Worm (Caenorhabditis elegans) whole organism, L4 larva: ENCODE data around the gene C54D10.10.

ENCODE experiments used
- D1046.2 ChIP-seq: fragments of 200-800 bp; sonication (Bioruptor generic); IDR thresholded peaks from 2 replicates; pipeline ENCODE4 v1.3.6; 2022; ENCODE audit warnings: missing genetic modification characterization, missing compliant biosample characterization
- F44E2.7 ChIP-seq: fragments of 200-800 bp; sonication (Bioruptor generic); IDR thresholded peaks from 2 replicates; pipeline ENCODE4 v2.1.2; 2022; ENCODE audit warnings: missing genetic modification characterization, missing compliant biosample characterization
- F49E8.2 ChIP-seq: sonication (generic microtip); optimal IDR thresholded peaks from 2 replicates; lab custom pipeline; 2016; ENCODE audit warnings: missing compliant biosample characterization, mild to moderate bottlenecking, missing genetic modification characterization, borderline replicate concordance
- Y75B8A.6 ChIP-seq: fragments of 200-800 bp; sonication (Bioruptor generic); IDR thresholded peaks from 2 replicates; pipeline ENCODE4 v1.3.6; 2022; ENCODE audit warnings: missing genetic modification reagents, missing genetic modification characterization, missing compliant biosample characterization
- ZK337.2 ChIP-seq: fragments of 200-800 bp; sonication (Bioruptor generic); IDR thresholded peaks from 2 replicates; pipeline ENCODE4 v1.3.6; 2022; ENCODE audit warnings: missing genetic modification reagents, missing genetic modification characterization, missing compliant biosample characterization
- aly-2 ChIP-seq: sonication (generic microtip); optimal IDR thresholded peaks from 2 replicates; lab custom pipeline; 2018; ENCODE audit warnings: missing biosample characterization, missing genetic modification characterization
- ceh-20 ChIP-seq: fragments of 200-800 bp; sonication (Bioruptor generic); IDR thresholded peaks from 2 replicates; pipeline ENCODE4 v1.3.6; 2022; ENCODE audit warnings: missing genetic modification reagents, missing genetic modification characterization, missing compliant biosample characterization
- ceh-28 ChIP-seq: fragments of 150-350 bp; optimal IDR thresholded peaks from 2 replicates; lab custom pipeline; 2014; ENCODE audit warnings: missing biosample characterization, missing genetic modification reagents, missing genetic modification characterization
- ceh-44 ChIP-seq: fragments of 200-800 bp; sonication (Bioruptor generic); IDR thresholded peaks from 2 replicates; pipeline ENCODE4 v1.3.6; 2022; ENCODE audit warnings: missing genetic modification reagents, missing genetic modification characterization, missing compliant biosample characterization
- ces-1 ChIP-seq: fragments of 150-350 bp; sonication (generic microtip); optimal IDR thresholded peaks from 4 replicates; lab custom pipeline; 2014; ENCODE audit warnings: missing biosample characterization, missing genetic modification reagents, missing genetic modification characterization
- cey-2 ChIP-seq: sonication (generic microtip); optimal IDR thresholded peaks from 3 replicates; lab custom pipeline; 2017; ENCODE audit warnings: missing genetic modification characterization, mild to moderate bottlenecking, missing compliant biosample characterization, antibody characterized with exemption, borderline replicate concordance; ENCODE audit not compliant: insufficient read depth
- daf-16 ChIP-seq, 3 experiments: sonication (generic microtip); optimal IDR thresholded peaks; 2 replicates each; lab custom pipeline; 2016 to 2017; ENCODE audit warnings: missing genetic modification characterization in 3 of 3, missing genetic modification reagents in 3 of 3, mild to moderate bottlenecking in 2 of 3, missing compliant biosample characterization in 2 of 3, missing biosample characterization in 1 of 3, moderate library complexity in 1 of 3
- daf-19 ChIP-seq: fragments of 200-800 bp; sonication (Bioruptor generic); conservative IDR thresholded peaks from 2 replicates; pipeline ENCODE4 v1.3.6; 2022; ENCODE audit warnings: missing genetic modification characterization, missing compliant biosample characterization
- daf-8 ChIP-seq: fragments of 200-800 bp; sonication (Bioruptor generic); IDR thresholded peaks from 2 replicates; pipeline ENCODE4 v1.3.6; 2022; ENCODE audit warnings: missing genetic modification characterization, missing compliant biosample characterization
- dmd-6 ChIP-seq: fragments of 200-800 bp; sonication (Bioruptor generic); IDR thresholded peaks from 2 replicates; pipeline ENCODE4 v1.3.6; 2022; ENCODE audit warnings: missing genetic modification reagents, missing genetic modification characterization, missing compliant biosample characterization
- dmd-8 ChIP-seq: fragments of 200-800 bp; sonication (Bioruptor generic); IDR thresholded peaks from 2 replicates; pipeline ENCODE4 v1.3.6; 2022; ENCODE audit warnings: missing genetic modification characterization, missing compliant biosample characterization
- duxl-1 ChIP-seq: sonication (generic microtip); optimal IDR thresholded peaks from 2 replicates; lab custom pipeline; 2016; ENCODE audit warnings: mild to moderate bottlenecking, missing genetic modification characterization, moderate library complexity, missing compliant biosample characterization; ENCODE audit not compliant: poor library complexity
- dve-1 ChIP-seq: sonication (generic microtip); optimal IDR thresholded peaks from 2 replicates; lab custom pipeline; 2017; ENCODE audit warnings: antibody characterized with exemption, mild to moderate bottlenecking, missing genetic modification characterization, missing compliant biosample characterization; ENCODE audit not compliant: insufficient read depth
- egl-27 ChIP-seq: sonication (generic microtip); optimal IDR thresholded peaks from 3 replicates; lab custom pipeline; 2017; ENCODE audit warnings: missing biosample characterization, missing genetic modification reagents, missing genetic modification characterization
- egl-43 ChIP-seq: fragments of 200-800 bp; sonication (Bioruptor generic); IDR thresholded peaks from 2 replicates; pipeline ENCODE4 v1.3.6; 2022; ENCODE audit warnings: missing genetic modification reagents, missing genetic modification characterization, missing compliant biosample characterization
- fos-1 ChIP-seq: fragments of 150-350 bp; optimal IDR thresholded peaks from 2 replicates; lab custom pipeline; 2014; ENCODE audit warnings: missing biosample characterization, missing genetic modification characterization
- hif-1 ChIP-seq, 2 experiments: sonication (generic microtip); optimal IDR thresholded peaks; 2 replicates each; lab custom pipeline; 2016 to 2017; ENCODE audit warnings: missing compliant biosample characterization in 2 of 2, missing genetic modification characterization in 2 of 2, missing genetic modification reagents in 2 of 2, missing genotype in 2 of 2, mild to moderate bottlenecking in 1 of 2
- hlh-11 ChIP-seq: fragments of 200-800 bp; sonication (Bioruptor generic); optimal IDR thresholded peaks from 2 replicates; lab custom pipeline; 2018; ENCODE audit warnings: mild to moderate bottlenecking, missing genetic modification characterization, missing compliant biosample characterization
- hmg-1.1 ChIP-seq: fragments of 200-800 bp; sonication (Bioruptor generic); IDR thresholded peaks from 2 replicates; pipeline ENCODE4 v1.3.6; 2022; ENCODE audit warnings: missing genetic modification reagents, missing genetic modification characterization, missing compliant biosample characterization
- lin-13 ChIP-seq: fragments of 150-350 bp; optimal IDR thresholded peaks from 2 replicates; lab custom pipeline; 2014; ENCODE audit warnings: missing biosample characterization, missing genetic modification reagents, missing genetic modification characterization
- lin-29 ChIP-seq: fragments of 200-800 bp; sonication (Bioruptor generic); IDR thresholded peaks from 2 replicates; pipeline ENCODE4 v1.3.6; 2022; ENCODE audit warnings: missing genetic modification reagents, missing genetic modification characterization, missing compliant biosample characterization
- lin-39 ChIP-seq: fragments of 150-350 bp; optimal IDR thresholded peaks from 2 replicates; lab custom pipeline; 2014; ENCODE audit warnings: missing biosample characterization, missing genetic modification reagents, missing genetic modification characterization
- lir-3 ChIP-seq: sonication (generic microtip); optimal IDR thresholded peaks from 2 replicates; lab custom pipeline; 2016; ENCODE audit warnings: mild to moderate bottlenecking, missing genetic modification characterization, missing compliant biosample characterization
- mdt-29 ChIP-seq: fragments of 200-800 bp; sonication (Bioruptor generic); IDR thresholded peaks from 2 replicates; pipeline ENCODE4 v1.3.6; 2022; ENCODE audit warnings: missing genetic modification reagents, missing genetic modification characterization, missing compliant biosample characterization
- mep-1 ChIP-seq: fragments of 150-350 bp; sonication (generic microtip); optimal IDR thresholded peaks from 3 replicates; lab custom pipeline; 2014; ENCODE audit warnings: missing biosample characterization, missing genetic modification characterization
- mes-2 ChIP-seq: sonication (generic microtip); optimal IDR thresholded peaks from 2 replicates; lab custom pipeline; 2016; ENCODE audit warnings: missing genotype, mild to moderate bottlenecking, missing genetic modification characterization, missing compliant biosample characterization; ENCODE audit not compliant: poor library complexity, severe bottlenecking
- mxl-3 ChIP-seq: fragments of 200-800 bp; sonication (Bioruptor generic); optimal IDR thresholded peaks from 2 replicates; lab custom pipeline; 2018; ENCODE audit warnings: mild to moderate bottlenecking, missing genetic modification characterization, missing compliant biosample characterization
- nhr-10 ChIP-seq: fragments of 150-350 bp; optimal IDR thresholded peaks from 2 replicates; lab custom pipeline; 2014; ENCODE audit warnings: missing biosample characterization, missing genetic modification characterization
- nhr-102 ChIP-seq: sonication (generic microtip); optimal IDR thresholded peaks from 2 replicates; lab custom pipeline; 2016; ENCODE audit warnings: mild to moderate bottlenecking, missing genetic modification characterization, moderate library complexity, missing compliant biosample characterization
- nhr-111 ChIP-seq: fragments of 200-800 bp; sonication (Bioruptor generic); optimal IDR thresholded peaks from 2 replicates; lab custom pipeline; 2018; ENCODE audit warnings: mild to moderate bottlenecking, missing genetic modification characterization, missing compliant biosample characterization
- nhr-25 ChIP-seq: sonication (generic microtip); optimal IDR thresholded peaks from 2 replicates; lab custom pipeline; 2017; ENCODE audit warnings: missing genetic modification characterization, mild to moderate bottlenecking, missing compliant biosample characterization, antibody characterized with exemption, moderate library complexity, borderline replicate concordance; ENCODE audit not compliant: insufficient read depth
- nhr-28 ChIP-seq: fragments of 150-350 bp; optimal IDR thresholded peaks from 2 replicates; lab custom pipeline; 2014; ENCODE audit warnings: missing biosample characterization, missing genetic modification characterization
- nhr-41 ChIP-seq: fragments of 200-800 bp; sonication (Bioruptor generic); IDR thresholded peaks from 2 replicates; pipeline ENCODE4 v1.3.6; 2022; ENCODE audit warnings: missing genetic modification reagents, missing genetic modification characterization, missing compliant biosample characterization
- nhr-48 ChIP-seq: sonication (generic microtip); optimal IDR thresholded peaks from 2 replicates; lab custom pipeline; 2016; ENCODE audit warnings: mild to moderate bottlenecking, missing genetic modification characterization, missing compliant biosample characterization
- nhr-6 ChIP-seq: fragments of 150-350 bp; optimal IDR thresholded peaks from 2 replicates; lab custom pipeline; 2014; ENCODE audit warnings: missing biosample characterization, missing genetic modification characterization
- nhr-77 ChIP-seq: fragments of 150-350 bp; optimal IDR thresholded peaks from 2 replicates; lab custom pipeline; 2014; ENCODE audit warnings: missing biosample characterization, missing genetic modification characterization
- pqm-1 ChIP-seq: sonication (generic microtip); optimal IDR thresholded peaks from 2 replicates; lab custom pipeline; 2017; ENCODE audit warnings: missing biosample characterization, missing genetic modification characterization
- rbr-2 ChIP-seq: sonication (generic microtip); optimal IDR thresholded peaks from 2 replicates; lab custom pipeline; 2016; ENCODE audit warnings: missing genotype, missing genetic modification characterization, missing compliant biosample characterization
- saeg-2 ChIP-seq: fragments of 200-800 bp; sonication (Bioruptor generic); IDR thresholded peaks from 2 replicates; pipeline ENCODE4 v1.3.6; 2022; ENCODE audit warnings: missing genetic modification reagents, missing genetic modification characterization, missing compliant biosample characterization
- sdz-12 ChIP-seq: fragments of 200-800 bp; sonication (Bioruptor generic); optimal IDR thresholded peaks from 2 replicates; lab custom pipeline; 2018; ENCODE audit warnings: mild to moderate bottlenecking, missing genetic modification characterization, missing compliant biosample characterization
- set-16 ChIP-seq: fragments of 200-800 bp; sonication (Bioruptor generic); IDR thresholded peaks from 2 replicates; pipeline ENCODE4 v1.3.6; 2022; ENCODE audit warnings: missing genetic modification reagents, missing genetic modification characterization, missing compliant biosample characterization
- skn-1 ChIP-seq: fragments of 150-350 bp; optimal IDR thresholded peaks from 2 replicates; lab custom pipeline; 2014; ENCODE audit warnings: missing biosample characterization, missing genetic modification characterization
- snpc-1.2 ChIP-seq: fragments of 200-800 bp; sonication (Bioruptor generic); IDR thresholded peaks from 2 replicates; pipeline ENCODE4 v1.3.6; 2022; ENCODE audit warnings: missing genetic modification reagents, missing genetic modification characterization, missing compliant biosample characterization
- snpc-4 ChIP-seq: fragments of 150-350 bp; optimal IDR thresholded peaks from 2 replicates; lab custom pipeline; 2014; ENCODE audit warnings: missing biosample characterization, missing genetic modification characterization
- unc-39 ChIP-seq: sonication (generic microtip); optimal IDR thresholded peaks from 2 replicates; lab custom pipeline; 2017; ENCODE audit warnings: missing biosample characterization, missing genetic modification characterization
- zag-1 ChIP-seq: fragments of 150-350 bp; optimal IDR thresholded peaks from 2 replicates; lab custom pipeline; 2014; ENCODE audit warnings: missing biosample characterization, missing genetic modification characterization

The C54D10.10 gene

ce11 chrV:12475360-12475759 lies 25.6 kb upstream of the C54D10.10 start (continued):
- TF ChIP-seq nhr-28 (peak; percentile 62), nhr-41 (no peak), dve-1 (peak; percentile 76), snpc-1.2 (no peak), pqm-1 (tag; lab: Kevin White, UChicago) (peak; percentile 78), nhr-77 (tag; lab: Kevin White, UChicago) (peak; percentile 66), daf-19 (GFP tag; lab: Robert Waterston, UW) (no peak), D1046.2 (GFP tag; lab: Robert Waterston, UW) (no peak), mep-1 (tag; lab: Kevin White, UChicago) (peak; percentile 46), duxl-1 (tag; lab: Kevin White, UChicago) (no peak), ceh-20 (GFP tag; lab: Robert Waterston, UW) (no peak), cey-2 (no peak), snpc-4 (no peak), mes-2 (tag; lab: Kevin White, UChicago) (no peak), F44E2.7 (no peak), nhr-10 (tag; lab: Kevin White, UChicago) (no peak), ces-1 (GFP tag; lab: Kevin White, UChicago) (no peak), Y75B8A.6 (no peak), fos-1 (tag; lab: Kevin White, UChicago) (no peak), nhr-111 (GFP tag; lab: Kevin White, UChicago) (no peak), dmd-8 (GFP tag; lab: Robert Waterston, UW) (no peak), ceh-28 (tag; lab: Kevin White, UChicago) (no peak), hif-1 (tag; optimal IDR thresholded peaks at IDR 0.05; lab: Kevin White, UChicago) (no peak), sdz-12 (GFP tag; lab: Kevin White, UChicago) (no peak), egl-43 (GFP tag; lab: Robert Waterston, UW) (no peak), set-16 (GFP tag; lab: Robert Waterston, UW) (no peak), hlh-11 (tag; lab: Kevin White, UChicago) (peak; percentile 80), dmd-6 (GFP tag; lab: Robert Waterston, UW) (peak; percentile 72), F49E8.2 (no peak), lin-13 (GFP tag; lab: Kevin White, UChicago) (no peak), lin-29 (GFP tag; lab: Robert Waterston, UW) (no peak), nhr-6 (tag; lab: Kevin White, UChicago) (no peak), nhr-102 (tag; lab: Kevin White, UChicago) (no peak), daf-8 (GFP tag; lab: Robert Waterston, UW) (no peak), zag-1 (tag; lab: Kevin White, UChicago) (no peak), hmg-1.1 (no peak), nhr-48 (no peak), nhr-25 (no peak), aly-2 (no peak), lir-3 (no peak), rbr-2 (tag; lab: Kevin White, UChicago) (no peak), unc-39 (tag; lab: Kevin White, UChicago) (no peak), daf-16 (GFP tag; optimal IDR thresholded peaks at IDR 0.05; lab: Kevin White, UChicago) (no peak), daf-16 (tag; optimal IDR thresholded peaks at IDR 0.05; lab: Kevin White, UChicago) (peak; percentile 88), skn-1 (tag; lab: Kevin White, UChicago) (no peak), mxl-3 (GFP tag; lab: Kevin White, UChicago) (no peak), saeg-2 (GFP tag; lab: Robert Waterston, UW) (no peak), ceh-44 (GFP tag; lab: Robert Waterston, UW) (no peak), egl-27 (tag; lab: Kevin White, UChicago) (no peak), lin-39 (tag; lab: Kevin White, UChicago) (no peak), mdt-29 (GFP tag; lab: Robert Waterston, UW) (peak; percentile 32; the same call in 1 of the 2 replicates), ZK337.2 (no peak)
